Worm (Caenorhabditis elegans) whole organism, L1 larva: ENCODE measurements around the gene inx-2.

Experiments used
- ama-1 ChIP-seq: fragments of 150-350 bp; optimal IDR thresholded peaks from 2 replicates; lab custom pipeline; 2014
- ces-1 ChIP-seq: fragments of 150-350 bp; optimal IDR thresholded peaks from 2 replicates; lab custom pipeline; 2014; ENCODE audit warnings: missing biosample characterization, missing genetic modification reagents, missing genetic modification characterization
- egl-27 ChIP-seq, 2 experiments: fragments of 150-350 bp in 1 of 2; sonication (generic microtip); optimal IDR thresholded peaks; 3 replicates each; lab custom pipeline; 2017 to 2018; ENCODE audit warnings: missing biosample characterization in 2 of 2, missing genetic modification characterization in 2 of 2, missing genetic modification reagents in 2 of 2
- irx-1 ChIP-seq: sonication (generic microtip); optimal IDR thresholded peaks from 2 replicates; lab custom pipeline; 2016; ENCODE audit warnings: missing genetic modification characterization, missing compliant biosample characterization
- lin-35 ChIP-seq, 2 experiments: fragments of 150-350 bp; optimal IDR thresholded peaks; 2 replicates each; lab custom pipeline; 2014; ENCODE audit warnings: missing biosample characterization in 2 of 2, missing genetic modification characterization in 2 of 2, missing genetic modification reagents in 2 of 2
- mab-9 ChIP-seq: fragments of 200-800 bp; sonication (Bioruptor generic); IDR thresholded peaks from 2 replicates; pipeline ENCODE4 v1.3.6; 2022; ENCODE audit warnings: missing genetic modification reagents, missing genetic modification characterization, missing compliant biosample characterization
- tbx-2 ChIP-seq: sonication (generic microtip); optimal IDR thresholded peaks from 2 replicates; lab custom pipeline; 2016; ENCODE audit warnings: missing genetic modification characterization, missing compliant biosample characterization
- unc-62 ChIP-seq: fragments of 150-350 bp; optimal IDR thresholded peaks from 2 replicates; lab custom pipeline; 2014; ENCODE audit warnings: missing biosample characterization, missing genetic modification reagents, missing genetic modification characterization

- TF ChIP-seq mab-9 (no peak), irx-1 (tag; lab: Kevin White, UChicago) (no peak), ama-1 (no peak), egl-27 (tag; optimal IDR thresholded peaks at IDR 0.05; lab: Kevin White, UChicago) (no peak), unc-62 (GFP tag; lab: Kevin White, UChicago) (no peak), ces-1 (GFP tag; lab: Kevin White, UChicago) (no peak), lin-35 (GFP tag; optimal IDR thresholded peaks at IDR 0.05; lab: Kevin White, UChicago) (no peak), tbx-2 (tag; lab: Kevin White, UChicago) (no peak)
Observed at ce11 chrX:11344899-11345298, 48.4 kb upstream of the inx-2 start.
